Worm (Caenorhabditis elegans) whole organism, late embryonic: ENCODE results near the gene ZK512.1.

ENCODE experiments used
- F13H6.1 ChIP-seq: sonication (generic microtip); optimal IDR thresholded peaks from 2 replicates; lab custom pipeline; 2016; ENCODE audit warnings: missing genetic modification characterization, missing compliant biosample characterization
- K09A11.1 ChIP-seq: sonication (generic microtip); optimal IDR thresholded peaks from 2 replicates; lab custom pipeline; 2017; ENCODE audit warnings: antibody characterized with exemption, mild to moderate bottlenecking, missing genetic modification characterization, missing compliant biosample characterization; ENCODE audit not compliant: insufficient read depth
- ama-1 ChIP-seq: fragments of 150-350 bp; optimal IDR thresholded peaks from 2 replicates; lab custom pipeline; 2014
- ceh-48 ChIP-seq: sonication (generic microtip); optimal IDR thresholded peaks from 2 replicates; lab custom pipeline; 2016; ENCODE audit warnings: missing genetic modification characterization, inconsistent platforms, missing compliant biosample characterization
- ceh-6 ChIP-seq: fragments of 200-800 bp; sonication (Bioruptor generic); optimal IDR thresholded peaks from 2 replicates; lab custom pipeline; 2018; ENCODE audit warnings: mild to moderate bottlenecking, missing genetic modification characterization, missing compliant biosample characterization
- ceh-9 ChIP-seq: sonication (generic microtip); optimal IDR thresholded peaks from 2 replicates; lab custom pipeline; 2016; ENCODE audit warnings: mild to moderate bottlenecking, missing genetic modification characterization, inconsistent platforms, missing compliant biosample characterization
- che-1 ChIP-seq: sonication (generic microtip); optimal IDR thresholded peaks from 2 replicates; lab custom pipeline; 2016; ENCODE audit warnings: mild to moderate bottlenecking, missing genetic modification characterization, missing compliant biosample characterization
- hlh-13 ChIP-seq: fragments of 200-800 bp; sonication (Bioruptor generic); optimal IDR thresholded peaks from 2 replicates; lab custom pipeline; 2018; ENCODE audit warnings: mild to moderate bottlenecking, missing genetic modification characterization, missing compliant biosample characterization
- nfya-1 ChIP-seq: sonication (generic microtip); optimal IDR thresholded peaks from 2 replicates; lab custom pipeline; 2017; ENCODE audit warnings: missing genetic modification characterization, mild to moderate bottlenecking, missing compliant biosample characterization, antibody characterized with exemption, moderate library complexity
- nhr-232 ChIP-seq: sonication (generic microtip); optimal IDR thresholded peaks from 2 replicates; lab custom pipeline; 2016; ENCODE audit warnings: missing genetic modification characterization, missing compliant biosample characterization
- pha-4 ChIP-seq: fragments of 150-350 bp; optimal IDR thresholded peaks from 2 replicates; lab custom pipeline; 2018; ENCODE audit warnings: missing biosample characterization, missing genetic modification reagents, missing genetic modification characterization
- pros-1 ChIP-seq: fragments of 150-350 bp; optimal IDR thresholded peaks from 2 replicates; lab custom pipeline; 2014; ENCODE audit warnings: missing biosample characterization, missing genetic modification reagents, missing genetic modification characterization
- syd-9 ChIP-seq: sonication (generic microtip); optimal IDR thresholded peaks from 2 replicates; lab custom pipeline; 2016; ENCODE audit warnings: mild to moderate bottlenecking, missing genetic modification characterization, moderate library complexity, missing compliant biosample characterization

- TF ChIP-seq K09A11.1 (tag; lab: Kevin White, UChicago): no peak
- TF ChIP-seq syd-9 (tag; lab: Kevin White, UChicago): no peak
- no peak for TF ChIP-seq nhr-232 (tag; lab: Kevin White, UChicago)
- TF ChIP-seq F13H6.1 (tag; lab: Kevin White, UChicago): no peak
- no peak for TF ChIP-seq ama-1 (lab: Kevin White, UChicago)
- no peak for TF ChIP-seq che-1 (tag; lab: Kevin White, UChicago)
- no peak for TF ChIP-seq ceh-6 (GFP tag; lab: Kevin White, UChicago)
- TF ChIP-seq ceh-48 (tag; lab: Kevin White, UChicago): no peak
- no peak for TF ChIP-seq pros-1
- no peak for TF ChIP-seq nfya-1
- TF ChIP-seq hlh-13 (GFP tag; lab: Kevin White, UChicago): no peak
- TF ChIP-seq ceh-9 (tag; lab: Kevin White, UChicago): no peak
- TF ChIP-seq pha-4 (tag; lab: Kevin White, UChicago): no peak
Observed at ce11 chrIII:9153809-9154208, 39.1 kb downstream of the ZK512.1 start, which contains the start of gene nhl-1.
